Fruit fly (Drosophila melanogaster) whole organism, embryonic: ENCODE results near the gene CG33631.

Experiments used
- Abd-B ChIP-seq: fragments of 200-800 bp; sonication (Bioruptor generic); optimal IDR thresholded peaks from 2 replicates; lab custom pipeline; 2018; ENCODE audit warnings: missing biosample characterization, mild to moderate bottlenecking, missing genetic modification characterization, moderate library complexity
- CG11504 ChIP-seq: fragments of 200-800 bp; sonication (Bioruptor generic); optimal IDR thresholded peaks from 3 replicates; lab custom pipeline; 2019; ENCODE audit warnings: missing biosample characterization, mild to moderate bottlenecking, missing genetic modification characterization, moderate library complexity
- CG11695 ChIP-seq: fragments of 200-800 bp; sonication (Bioruptor generic); IDR thresholded peaks from 3 replicates; pipeline ENCODE4 v1.3.6; 2022; ENCODE audit warnings: missing biosample characterization, missing genetic modification characterization
- CG12155 ChIP-seq: fragments of 200-800 bp; sonication (Bioruptor generic); optimal IDR thresholded peaks from 3 replicates; lab custom pipeline; 2016; ENCODE audit warnings: missing biosample characterization, missing genetic modification characterization
- CG15601 ChIP-seq: fragments of 200-800 bp; sonication (Bioruptor generic); optimal IDR thresholded peaks from 3 replicates; lab custom pipeline; 2019; ENCODE audit warnings: missing biosample characterization, mild to moderate bottlenecking, missing genetic modification characterization, moderate library complexity
- CG1603 ChIP-seq: fragments of 200-800 bp; sonication (Bioruptor generic); optimal IDR thresholded peaks from 2 replicates; lab custom pipeline; 2019; ENCODE audit warnings: missing biosample characterization, mild to moderate bottlenecking, missing genetic modification characterization, moderate library complexity
- CG17385 ChIP-seq: fragments of 200-800 bp; sonication (Bioruptor generic); optimal IDR thresholded peaks from 3 replicates; lab custom pipeline; 2018; ENCODE audit warnings: missing biosample characterization, mild to moderate bottlenecking, missing genetic modification characterization
- CG18011 ChIP-seq: fragments of 200-800 bp; sonication (Bioruptor generic); optimal IDR thresholded peaks from 2 replicates; lab custom pipeline; 2017; ENCODE audit warnings: missing biosample characterization, missing genetic modification characterization, mild to moderate bottlenecking, moderate library complexity, missing genotype
- CG18262 ChIP-seq: fragments of 200-800 bp; optimal IDR thresholded peaks from 3 replicates; lab custom pipeline; 2019; ENCODE audit warnings: missing biosample characterization, mild to moderate bottlenecking, missing genetic modification characterization, moderate library complexity
- CG18599 ChIP-seq: fragments of 200-800 bp; sonication (Bioruptor generic); optimal IDR thresholded peaks from 3 replicates; lab custom pipeline; 2017; ENCODE audit warnings: missing biosample characterization, missing genetic modification characterization, mild to moderate bottlenecking, moderate library complexity, missing genetic modification reagents
- CG2202 ChIP-seq: fragments of 200-800 bp; sonication (Bioruptor generic); optimal IDR thresholded peaks from 2 replicates; lab custom pipeline; 2018; ENCODE audit warnings: missing biosample characterization, mild to moderate bottlenecking, missing genetic modification characterization
- CG3847 ChIP-seq: fragments of 200-800 bp; sonication (Bioruptor generic); IDR thresholded peaks from 2 replicates; pipeline ENCODE4 v1.3.6; 2022; ENCODE audit warnings: missing biosample characterization, missing genetic modification characterization
- CG4282 ChIP-seq: fragments of 200-800 bp; sonication (Bioruptor generic); optimal IDR thresholded peaks from 2 replicates; lab custom pipeline; 2016; ENCODE audit warnings: missing biosample characterization, missing genetic modification characterization
- CG4424 ChIP-seq: fragments of 200-800 bp; sonication (Bioruptor generic); optimal IDR thresholded peaks from 3 replicates; lab custom pipeline; 2016; ENCODE audit warnings: missing biosample characterization, missing genetic modification characterization
- CG6654 ChIP-seq: fragments of 200-800 bp; sonication (Bioruptor generic); optimal IDR thresholded peaks from 2 replicates; lab custom pipeline; 2017; ENCODE audit warnings: missing biosample characterization, mild to moderate bottlenecking, missing genetic modification characterization
- CG9437 ChIP-seq: fragments of 200-800 bp; sonication (Bioruptor generic); optimal IDR thresholded peaks from 2 replicates; lab custom pipeline; 2018; ENCODE audit warnings: missing biosample characterization, mild to moderate bottlenecking, missing genetic modification characterization
- Doc3 ChIP-seq: fragments of 200-800 bp; sonication (Bioruptor generic); IDR thresholded peaks from 3 replicates; pipeline ENCODE4 v1.3.6; 2022; ENCODE audit warnings: missing biosample characterization, missing genetic modification characterization; ENCODE audit not compliant: partially characterized antibody
- ERR ChIP-seq: fragments of 200-800 bp; sonication (Bioruptor generic); optimal IDR thresholded peaks from 2 replicates; lab custom pipeline; 2016; ENCODE audit warnings: missing biosample characterization, missing genetic modification characterization
- Fer2 ChIP-seq: fragments of 200-800 bp; sonication (Bioruptor generic); optimal IDR thresholded peaks from 2 replicates; lab custom pipeline; 2018; ENCODE audit warnings: missing biosample characterization, mild to moderate bottlenecking, missing genetic modification characterization, moderate library complexity
- Hsf ChIP-seq: fragments of 200-800 bp; sonication (Bioruptor generic); optimal IDR thresholded peaks from 3 replicates; lab custom pipeline; 2016; ENCODE audit warnings: missing biosample characterization, missing genetic modification characterization
- Mad ChIP-seq: fragments of 200-800 bp; sonication (Bioruptor generic); optimal IDR thresholded peaks from 2 replicates; lab custom pipeline; 2016; ENCODE audit warnings: missing biosample characterization, missing genetic modification characterization
- NC2α ChIP-seq: fragments of 200-800 bp; sonication (Bioruptor generic); optimal IDR thresholded peaks from 2 replicates; lab custom pipeline; 2016; ENCODE audit warnings: missing biosample characterization, missing genetic modification characterization
- NC2β ChIP-seq: fragments of 200-800 bp; sonication (Bioruptor generic); optimal IDR thresholded peaks from 2 replicates; lab custom pipeline; 2016; ENCODE audit warnings: missing biosample characterization, missing genetic modification characterization
- PHDP ChIP-seq: fragments of 200-800 bp; sonication (Bioruptor generic); optimal IDR thresholded peaks from 3 replicates; lab custom pipeline; 2018; ENCODE audit warnings: missing biosample characterization, mild to moderate bottlenecking, missing genetic modification characterization, moderate library complexity
- Pdp1 ChIP-seq, 2 experiments: fragments of 200-800 bp; sonication (Bioruptor generic); optimal IDR thresholded peaks; 3 replicates each; lab custom pipeline; 2016; ENCODE audit warnings: missing biosample characterization in 2 of 2, missing genetic modification characterization in 2 of 2, mild to moderate bottlenecking in 1 of 2, moderate library complexity in 1 of 2
- Six4 ChIP-seq: fragments of 200-800 bp; sonication (Bioruptor generic); optimal IDR thresholded peaks from 2 replicates; lab custom pipeline; 2016; ENCODE audit warnings: missing biosample characterization, missing genetic modification characterization
- Sox100B ChIP-seq: fragments of 200-800 bp; sonication (Bioruptor generic); optimal IDR thresholded peaks from 3 replicates; lab custom pipeline; 2018; ENCODE audit warnings: missing biosample characterization, mild to moderate bottlenecking, missing genetic modification characterization
- Sry-β ChIP-seq: fragments of 200-800 bp; sonication (Bioruptor generic); optimal IDR thresholded peaks from 2 replicates; lab custom pipeline; 2018; ENCODE audit warnings: missing biosample characterization, mild to moderate bottlenecking, missing genetic modification characterization, moderate library complexity
- ara ChIP-seq: fragments of 200-800 bp; sonication (Bioruptor generic); IDR thresholded peaks from 2 replicates; pipeline ENCODE4 v1.3.6; 2022; ENCODE audit warnings: missing biosample characterization, missing genetic modification characterization
- bab2 ChIP-seq: fragments of 200-800 bp; sonication (Bioruptor generic); optimal IDR thresholded peaks from 2 replicates; lab custom pipeline; 2016; ENCODE audit warnings: missing biosample characterization, missing genetic modification characterization
- cad ChIP-seq: fragments of >200 bp; optimal IDR thresholded peaks from 2 replicates; lab custom pipeline; 2017; ENCODE audit warnings: missing biosample characterization, missing genetic modification characterization
- cg ChIP-seq: fragments of 200-800 bp; sonication (Bioruptor generic); optimal IDR thresholded peaks from 3 replicates; lab custom pipeline; 2019; ENCODE audit warnings: missing biosample characterization, mild to moderate bottlenecking, missing genetic modification characterization, moderate library complexity
- ci ChIP-seq: fragments of 200-800 bp; sonication (Bioruptor generic); IDR thresholded peaks from 3 replicates; pipeline ENCODE4 v1.3.6; 2022; ENCODE audit warnings: missing biosample characterization, missing genetic modification characterization
- esg ChIP-seq: fragments of 200-800 bp; sonication (Bioruptor generic); conservative IDR thresholded peaks from 2 replicates; pipeline ENCODE4 v1.3.6; 2022; ENCODE audit warnings: missing biosample characterization, missing genetic modification characterization
- fd3F ChIP-seq: fragments of 200-800 bp; sonication (Bioruptor generic); optimal IDR thresholded peaks from 2 replicates; lab custom pipeline; 2018; ENCODE audit warnings: missing biosample characterization, mild to moderate bottlenecking, missing genetic modification characterization, moderate library complexity
- gcm ChIP-seq: fragments of 200-800 bp; sonication (Bioruptor generic); optimal IDR thresholded peaks from 2 replicates; lab custom pipeline; 2019; ENCODE audit warnings: missing biosample characterization, mild to moderate bottlenecking, missing genetic modification characterization, moderate library complexity
- grau ChIP-seq: fragments of 200-800 bp; optimal IDR thresholded peaks from 3 replicates; lab custom pipeline; 2019; ENCODE audit warnings: missing biosample characterization, mild to moderate bottlenecking, missing genetic modification characterization, moderate library complexity
- ham ChIP-seq: fragments of 200-800 bp; sonication (Bioruptor generic); IDR thresholded peaks from 2 replicates; pipeline ENCODE4 v1.3.6; 2022; ENCODE audit warnings: missing biosample characterization, missing genetic modification characterization
- kah ChIP-seq: fragments of 200-800 bp; sonication (Bioruptor generic); optimal IDR thresholded peaks from 2 replicates; lab custom pipeline; 2018; ENCODE audit warnings: missing biosample characterization, mild to moderate bottlenecking, missing genetic modification characterization
- luna ChIP-seq: fragments of 200-800 bp; sonication (Bioruptor generic); optimal IDR thresholded peaks from 2 replicates; lab custom pipeline; 2016; ENCODE audit warnings: missing biosample characterization, missing genetic modification characterization
- pho ChIP-seq: fragments of 200-800 bp; sonication (Bioruptor generic); optimal IDR thresholded peaks from 2 replicates; lab custom pipeline; 2016; ENCODE audit warnings: missing biosample characterization, missing genetic modification characterization
- pros ChIP-seq: fragments of 200-800 bp; sonication (Bioruptor generic); optimal IDR thresholded peaks from 3 replicates; lab custom pipeline; 2019; ENCODE audit warnings: missing biosample characterization, mild to moderate bottlenecking, missing genetic modification characterization, moderate library complexity
- sd ChIP-seq: fragments of 200-800 bp; sonication (Bioruptor generic); optimal IDR thresholded peaks from 3 replicates; lab custom pipeline; 2018; ENCODE audit warnings: missing biosample characterization, mild to moderate bottlenecking, missing genetic modification characterization, moderate library complexity
- sisA ChIP-seq: fragments of 200-800 bp; sonication (Bioruptor generic); IDR thresholded peaks from 2 replicates; pipeline ENCODE4 v1.3.6; 2022; ENCODE audit warnings: missing biosample characterization, missing genetic modification characterization
- sr ChIP-seq: fragments of 200-800 bp; sonication (Bioruptor generic); IDR thresholded peaks from 3 replicates; pipeline ENCODE4 v1.3.6; 2022; ENCODE audit warnings: missing biosample characterization, missing genetic modification characterization
- tgo ChIP-seq: fragments of 200-800 bp; sonication (Bioruptor generic); IDR thresholded peaks from 3 replicates; pipeline ENCODE4 v1.3.6; 2022; ENCODE audit warnings: missing biosample characterization, missing genetic modification characterization
- tna ChIP-seq: fragments of 200-800 bp; sonication (Bioruptor generic); IDR thresholded peaks from 2 replicates; pipeline ENCODE4 v1.3.6; 2022; ENCODE audit warnings: missing biosample characterization, missing genetic modification characterization; ENCODE audit not compliant: partially characterized antibody
- toy ChIP-seq: fragments of 200-800 bp; sonication (Bioruptor generic); IDR thresholded peaks from 2 replicates; pipeline ENCODE4 v1.3.6; 2022; ENCODE audit warnings: missing biosample characterization, missing genetic modification characterization

The CG33631 gene

dm6 chr3R:10084914-10085313 is 21.1 kb downstream of the CG33631 start (continued):
- TF ChIP-seq NC2β (GFP tag; lab: Kevin White, UChicago) (no peak), CG18599 (GFP tag; lab: Kevin White, UChicago) (peak; percentile 86), CG18011 (no peak), Abd-B (GFP tag; lab: Kevin White, UChicago) (no peak), bab2 (GFP tag; lab: Kevin White, UChicago) (peak; percentile 7), cg (GFP tag; lab: Kevin White, UChicago) (no peak)
- TF ChIP-seq, all 482 proteins: peak for 157

- TF ChIP-seq CG9437 (GFP tag; lab: Kevin White, UChicago) = peak; percentile 52
- peak in 1 of 2 experiments; percentile 49 for TF ChIP-seq Pdp1 (GFP tag; optimal IDR thresholded peaks at IDR 0.05; lab: Kevin White, UChicago)
- no peak for TF ChIP-seq CG2202 (tag; lab: Kevin White, UChicago)
- no peak for TF ChIP-seq NC2α (GFP tag; lab: Kevin White, UChicago)
- peak; percentile 50; the same call in 1 of the 3 replicates for TF ChIP-seq ci (GFP tag; lab: Robert Waterston, UW)
- TF ChIP-seq CG17385 (GFP tag; lab: Kevin White, UChicago) = no peak
- TF ChIP-seq sr (GFP tag; lab: Robert Waterston, UW) = peak; percentile 76; the same call in 2 of the 3 replicates
Measured at dm6 chr3R:10086222-10086621, 22.4 kb downstream of the CG33631 start.

DNA sequence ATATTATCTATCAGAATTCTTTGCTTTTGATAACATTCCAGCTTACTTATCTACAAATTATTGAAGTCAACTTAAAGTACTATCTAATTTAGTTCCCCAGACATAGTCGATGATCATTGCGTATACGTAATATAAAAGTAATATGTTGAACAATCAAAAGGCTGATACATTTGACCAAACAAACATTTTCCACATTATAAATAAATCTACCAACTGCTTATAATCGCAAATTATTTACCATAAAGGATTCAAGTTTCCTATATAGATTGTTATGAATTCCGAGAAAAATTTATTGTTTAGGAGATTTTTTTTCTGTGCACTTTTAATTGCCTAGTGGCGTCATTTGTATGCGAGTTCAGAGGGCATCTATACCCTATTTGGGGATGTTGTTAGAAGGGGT is 22.9 kb downstream of the CG33631 start:
- TF ChIP-seq Fer2 (tag; lab: Kevin White, UChicago) (no peak), CG4424 (GFP tag; lab: Kevin White, UChicago) (no peak), CG4282 (GFP tag; lab: Kevin White, UChicago) (no peak), CG15601 (no peak), CG2202 (tag; lab: Kevin White, UChicago) (no peak), tna (no peak), luna (GFP tag; lab: Kevin White, UChicago) (no peak), ERR (GFP tag; lab: Kevin White, UChicago) (no peak), kah (GFP tag; lab: Kevin White, UChicago) (no peak), CG3847 (GFP tag; lab: Robert Waterston, UW) (no peak), grau (no peak), CG12155 (GFP tag; lab: Kevin White, UChicago) (no peak), ham (GFP tag; lab: Robert Waterston, UW) (no peak), Sry-β (GFP tag; lab: Kevin White, UChicago) (no peak), pros (no peak), fd3F (no peak), pho (GFP tag; lab: Kevin White, UChicago) (no peak), toy (GFP tag; lab: Robert Waterston, UW) (no peak), ara (GFP tag; lab: Robert Waterston, UW) (no peak), sisA (GFP tag; lab: Robert Waterston, UW) (no peak), Six4 (no peak), CG18262 (tag; lab: Kevin White, UChicago) (peak; percentile 12), PHDP (tag; lab: Kevin White, UChicago) (no peak), cad (no peak), tgo (GFP tag; lab: Robert Waterston, UW) (no peak), Doc3 (GFP tag; lab: Robert Waterston, UW) (no peak), Mad (GFP tag; lab: Kevin White, UChicago) (no peak), Hsf (GFP tag; lab: Kevin White, UChicago) (no peak), esg (GFP tag; lab: Robert Waterston, UW) (no peak), Sox100B (peak; percentile 11), CG11695 (no peak), sd (tag; lab: Kevin White, UChicago) (peak; percentile 73), CG11504 (tag; lab: Kevin White, UChicago) (peak; percentile 22), gcm (GFP tag; lab: Kevin White, UChicago) (no peak), CG1603 (tag; lab: Kevin White, UChicago) (no peak), CG6654 (no peak)
